Fruit fly (Drosophila melanogaster): ENCODE data around the gene jp.

Gene jp

dm6 chr2L:9568360-9569088 lies 2.0 kb upstream of the jp start, which contains the start of gene brwl (continued):
- TF ChIP-seq Lpt (GFP tag; optimal IDR thresholded peaks at IDR 0.05) (no peak), Rfx (GFP tag; IDR thresholded peaks at IDR 0.05) (peak; percentile 99), ab (GFP tag; optimal IDR thresholded peaks at IDR 0.05) (peak; percentile 91), CG9797 (GFP tag; optimal IDR thresholded peaks at IDR 0.05) (peak; percentile 69), ssp (GFP tag; IDR thresholded peaks at IDR 0.05) (peak; percentile 94), gsb-n (tag; optimal IDR thresholded peaks at IDR 0.05) (peak; percentile 99), Oaz (GFP tag; IDR thresholded peaks at IDR 0.05) (peak; percentile 96), Spps (tag; optimal IDR thresholded peaks at IDR 0.05) (peak; percentile 98), ind (GFP tag; optimal IDR thresholded peaks at IDR 0.05) (peak; percentile 99), CG7556 (GFP tag; optimal IDR thresholded peaks at IDR 0.05) (peak; percentile 99), vnd (GFP tag; IDR thresholded peaks at IDR 0.05; ENCODE audit: partially characterized antibody) (no peak), D19B (GFP tag; optimal IDR thresholded peaks at IDR 0.05) (peak; percentile 93), CG3065 (GFP tag; optimal IDR thresholded peaks at IDR 0.05) (peak; percentile 98), PHDP (tag; optimal IDR thresholded peaks at IDR 0.05) (peak; percentile 99), CG11456 (GFP tag; IDR thresholded peaks at IDR 0.05) (peak; percentile 97), CG33557 (GFP tag; optimal IDR thresholded peaks at IDR 0.05) (peak; percentile 97), CG1529 (GFP tag; optimal IDR thresholded peaks at IDR 0.05) (peak; percentile 98), CG4360 (GFP tag; IDR thresholded peaks at IDR 0.05) (peak; percentile 92), CG14050 (GFP tag; IDR thresholded peaks at IDR 0.05) (peak; percentile 97), Atf-2 (GFP tag; optimal IDR thresholded peaks at IDR 0.05) (peak; percentile 98), Sry-β (GFP tag; optimal IDR thresholded peaks at IDR 0.05) (peak; percentile 71), unpg (GFP tag; optimal IDR thresholded peaks at IDR 0.05) (peak; percentile 99), CG8765 (GFP tag; IDR thresholded peaks at IDR 0.05) (peak; percentile 92), CG13296 (GFP tag; optimal IDR thresholded peaks at IDR 0.05) (peak; percentile 99), toy (GFP tag; IDR thresholded peaks at IDR 0.05) (peak; percentile 94), CG1832 (GFP tag; optimal IDR thresholded peaks at IDR 0.05) (no peak), CG13775 (GFP tag; optimal IDR thresholded peaks at IDR 0.05) (peak; percentile 99), CG10209 (GFP tag; optimal IDR thresholded peaks at IDR 0.05) (peak; percentile 99), CG16813 (GFP tag; IDR thresholded peaks at IDR 0.05; ENCODE audit: partially characterized antibody) (0 out of 3 replicates have a peak, but pooled peaks have one; percentile 29), dpn (GFP tag; optimal IDR thresholded peaks at IDR 0.05) (peak; percentile 99), CG16815 (GFP tag; optimal IDR thresholded peaks at IDR 0.05) (peak; percentile 99), CG2678 (tag; optimal IDR thresholded peaks at IDR 0.05) (peak; percentile 100), otp (GFP tag; IDR thresholded peaks at IDR 0.05) (peak; percentile 96), CG18011 (GFP tag; optimal IDR thresholded peaks at IDR 0.05) (peak; percentile 91), fd96Cb (tag; optimal IDR thresholded peaks at IDR 0.05) (peak; percentile 99), ato (GFP tag; IDR thresholded peaks at IDR 0.05; ENCODE audit: partially characterized antibody) (peak; percentile 61; the same call in 1 of the 2 replicates), ci (GFP tag; IDR thresholded peaks at IDR 0.05) (peak; percentile 98), oc (tag; optimal IDR thresholded peaks at IDR 0.05) (peak; percentile 98), Abd-B (GFP tag; optimal IDR thresholded peaks at IDR 0.05) (peak; percentile 98), nau (GFP tag; optimal IDR thresholded peaks at IDR 0.05) (peak; percentile 100), CG15514 (GFP tag; optimal IDR thresholded peaks at IDR 0.05) (peak; percentile 94), scrt (GFP tag; optimal IDR thresholded peaks at IDR 0.05) (peak; percentile 98), Ets65A (GFP tag) (peak; percentile 100), zfh2 (GFP tag; optimal IDR thresholded peaks at IDR 0.05) (peak; percentile 96), cg (GFP tag; optimal IDR thresholded peaks at IDR 0.05) (peak; percentile 99), unc-4 (GFP tag; IDR thresholded peaks at IDR 0.05; ENCODE audit: partially characterized antibody) (0 out of 2 replicates have a peak, but pooled peaks have one; percentile 11), fd102C (GFP tag; optimal IDR thresholded peaks at IDR 0.05) (peak; percentile 96), ara (GFP tag; IDR thresholded peaks at IDR 0.05) (peak; percentile 98)

Measured in whole organism, embryonic.